Worm (Caenorhabditis elegans): Measurements from ENCODE around the gene C02G6.3.

- TF ChIP-seq pag-3 (tag; optimal IDR thresholded peaks at IDR 0.05; ENCODE audit: borderline replicate concordance) (no peak), nhr-11 (tag; optimal IDR thresholded peaks at IDR 0.05) (no peak), hlh-13 (GFP tag; optimal IDR thresholded peaks at IDR 0.05) (no peak), pha-4 (tag; optimal IDR thresholded peaks at IDR 0.05) (no peak), npax-4 (tag; optimal IDR thresholded peaks at IDR 0.05) (no peak), ama-1 (optimal IDR thresholded peaks at IDR 0.05) (no peak), pqm-1 (tag; optimal IDR thresholded peaks at IDR 0.05) (no peak), ceh-9 (tag; optimal IDR thresholded peaks at IDR 0.05) (no peak), elt-2 (tag; optimal IDR thresholded peaks at IDR 0.05) (no peak), mec-3 (tag; optimal IDR thresholded peaks at IDR 0.05; ENCODE audit: borderline replicate concordance) (no peak)
Observed at ce11 chrV:5846729-5847128, 33.4 kb upstream of the C02G6.3 start.

Measured in whole organism, late embryonic.